Fruit fly (Drosophila melanogaster) whole organism, wandering third instar larva: Measurements from ENCODE around the gene CG11889.

ENCODE experiments used
- GATAd ChIP-seq: sonication (Bioruptor generic); optimal IDR thresholded peaks from 2 replicates; lab custom pipeline; 2016; ENCODE audit warnings: missing biosample characterization, missing genetic modification characterization
- Mio ChIP-seq: sonication (Bioruptor generic); optimal IDR thresholded peaks from 2 replicates; lab custom pipeline; 2016; ENCODE audit warnings: missing biosample characterization, missing genetic modification characterization
- brk ChIP-seq: fragments of 200-800 bp; sonication (Bioruptor generic); optimal IDR thresholded peaks from 2 replicates; lab custom pipeline; 2016; ENCODE audit warnings: missing biosample characterization, mild to moderate bottlenecking, missing genetic modification characterization

- TF ChIP-seq Mio (GFP tag; lab: Kevin White, UChicago): no peak
- TF ChIP-seq brk (GFP tag; lab: Kevin White, UChicago): no peak
- TF ChIP-seq GATAd: no peak
Observed at dm6 chr3R:25320898-25321297, 50.9 kb downstream of the CG11889 start.
